Fruit fly (Drosophila melanogaster): ENCODE measurements around the gene Gba1b.

Gba1b gene

dm6 chr3R:23704383-23705033 is at the start of gene Gba1b:
Gene Gba1b, plus strand, starts transcription at chr3R:23704804.
- TF ChIP-seq CG8478 (optimal IDR thresholded peaks at IDR 0.05), result no peak
- no peak for TF ChIP-seq CTCF (optimal IDR thresholded peaks at IDR 0.05)

- TF ChIP-seq CTCF (optimal IDR thresholded peaks at IDR 0.05) (no peak), CG8478 (optimal IDR thresholded peaks at IDR 0.05) (no peak)
Observed at dm6 chr3R:23655501-23655900, 49.1 kb upstream of the Gba1b start.

- TF ChIP-seq CTCF (optimal IDR thresholded peaks at IDR 0.05) (peak; percentile 79 to 80), CG8478 (optimal IDR thresholded peaks at IDR 0.05) (no peak)
Observed at dm6 chr3R:23657357-23658318, 47.0 kb upstream of the Gba1b start.

- TF ChIP-seq CTCF (optimal IDR thresholded peaks at IDR 0.05), result no peak
- no peak for TF ChIP-seq CG8478 (optimal IDR thresholded peaks at IDR 0.05)
Observed at dm6 chr3R:23658948-23659347, 45.7 kb upstream of the Gba1b start.

- TF ChIP-seq CTCF (optimal IDR thresholded peaks at IDR 0.05) (no peak), CG8478 (optimal IDR thresholded peaks at IDR 0.05) (no peak)
Observed at dm6 chr3R:23659598-23659997, 45.0 kb upstream of the Gba1b start.

dm6 chr3R:23662782-23663181 is 41.8 kb upstream of the Gba1b start:
- TF ChIP-seq CG8478 (optimal IDR thresholded peaks at IDR 0.05) (no peak), CTCF (optimal IDR thresholded peaks at IDR 0.05) (no peak)

dm6 chr3R:23664437-23664836 is 40.2 kb upstream of the Gba1b start:
- TF ChIP-seq CTCF (optimal IDR thresholded peaks at IDR 0.05) (no peak), CG8478 (optimal IDR thresholded peaks at IDR 0.05) (no peak)

- no peak for TF ChIP-seq CG8478 (optimal IDR thresholded peaks at IDR 0.05)
- TF ChIP-seq CTCF (optimal IDR thresholded peaks at IDR 0.05), result no peak
Observed at dm6 chr3R:23666672-23667211, 37.9 kb upstream of the Gba1b start.

dm6 chr3R:23667451-23667850 is 37.2 kb upstream of the Gba1b start:
- TF ChIP-seq CG8478 (optimal IDR thresholded peaks at IDR 0.05), result no peak
- no peak for TF ChIP-seq CTCF (optimal IDR thresholded peaks at IDR 0.05)

dm6 chr3R:23668583-23668982 is 36.0 kb upstream of the Gba1b start:
- TF ChIP-seq CG8478 (optimal IDR thresholded peaks at IDR 0.05) (no peak), CTCF (optimal IDR thresholded peaks at IDR 0.05) (no peak)

dm6 chr3R:23669401-23670216 is 35.0 kb upstream of the Gba1b start, which contains the start of gene CG31145:
Gene CG31145, minus strand, starts transcription at chr3R:23669659.
- TF ChIP-seq CTCF (optimal IDR thresholded peaks at IDR 0.05), result no peak
- no peak for TF ChIP-seq CG8478 (optimal IDR thresholded peaks at IDR 0.05)

- TF ChIP-seq CTCF (optimal IDR thresholded peaks at IDR 0.05) (no peak), CG8478 (optimal IDR thresholded peaks at IDR 0.05) (no peak)
Observed at dm6 chr3R:23673084-23673483, 31.5 kb upstream of the Gba1b start.

- TF ChIP-seq CG8478 (optimal IDR thresholded peaks at IDR 0.05), result no peak
- TF ChIP-seq CTCF (optimal IDR thresholded peaks at IDR 0.05), result no peak
Observed at dm6 chr3R:23674369-23674768, 30.2 kb upstream of the Gba1b start.

dm6 chr3R:23675646-23676045 is 29.0 kb upstream of the Gba1b start:
- TF ChIP-seq CG8478 (optimal IDR thresholded peaks at IDR 0.05) (no peak), CTCF (optimal IDR thresholded peaks at IDR 0.05) (no peak)

- TF ChIP-seq CTCF (optimal IDR thresholded peaks at IDR 0.05), result no peak
- TF ChIP-seq CG8478 (optimal IDR thresholded peaks at IDR 0.05), result no peak
Observed at dm6 chr3R:23677058-23677457, 27.5 kb upstream of the Gba1b start, which contains the start of gene GILT3. Gene GILT3, plus strand, starts transcription at chr3R:23677358.
